Fruit fly (Drosophila melanogaster) whole organism, pupa: Measurements from ENCODE around the gene Gr28a.

Source experiments
- CG13204 ChIP-seq: fragments of 200-800 bp; sonication (Bioruptor generic); optimal IDR thresholded peaks from 2 replicates; lab custom pipeline; 2018; ENCODE audit warnings: missing biosample characterization, mild to moderate bottlenecking, missing genetic modification characterization, moderate library complexity
- CG9948 ChIP-seq: fragments of 200-800 bp; sonication (Bioruptor generic); optimal IDR thresholded peaks from 2 replicates; lab custom pipeline; 2018; ENCODE audit warnings: missing biosample characterization, mild to moderate bottlenecking, missing genetic modification characterization, moderate library complexity
- EcR ChIP-seq: fragments of 200-800 bp; sonication (Bioruptor generic); optimal IDR thresholded peaks from 3 replicates; lab custom pipeline; 2019; ENCODE audit warnings: missing biosample characterization, missing genetic modification characterization, mild to moderate bottlenecking, moderate library complexity, missing genetic modification reagents
- fd96Ca ChIP-seq: fragments of 200-800 bp; sonication (Bioruptor generic); IDR thresholded peaks from 3 replicates; pipeline ENCODE4 v1.3.6; 2022; ENCODE audit warnings: missing biosample characterization, missing genetic modification characterization
- gl ChIP-seq: fragments of 200-800 bp; sonication (Bioruptor generic); optimal IDR thresholded peaks from 2 replicates; lab custom pipeline; 2018; ENCODE audit warnings: missing biosample characterization, mild to moderate bottlenecking, missing genetic modification characterization

DNA sequence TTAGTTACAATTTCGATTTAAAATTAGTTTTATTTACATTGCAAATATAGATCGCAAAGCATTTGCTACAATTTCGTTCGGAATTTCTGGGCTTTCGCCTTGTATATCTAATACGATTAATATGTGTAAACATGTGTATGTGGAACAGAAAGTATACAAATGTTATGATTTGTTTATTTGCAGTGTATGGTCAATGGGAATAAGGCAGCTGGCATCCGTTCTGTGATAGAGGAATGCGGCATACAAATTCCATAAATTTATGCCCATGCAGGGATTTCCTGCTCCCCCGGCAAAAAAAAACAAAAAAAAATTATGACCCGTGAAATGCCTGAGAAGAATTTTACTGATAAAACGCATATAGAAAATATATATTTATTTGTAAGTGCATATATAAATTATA, 32.2 kb upstream of the Gr28a start:
- no peak for TF ChIP-seq CG13204 (GFP tag; lab: Kevin White, UChicago)
- no peak for TF ChIP-seq EcR (GFP tag; lab: Kevin White, UChicago)
- no peak for TF ChIP-seq CG9948
- no peak for TF ChIP-seq fd96Ca (GFP tag; lab: Robert Waterston, UW)
- no peak for TF ChIP-seq gl
